Fruit fly (Drosophila melanogaster) whole organism, embryonic: ENCODE results near the gene CG3097.
A peak's percentile ranks its signal among the peaks of the same experiment; 100 is the strongest.

Experiments used
- Abd-B ChIP-seq: fragments of 200-800 bp; sonication (Bioruptor generic); optimal IDR thresholded peaks from 2 replicates; lab custom pipeline; 2018; ENCODE audit warnings: missing biosample characterization, mild to moderate bottlenecking, missing genetic modification characterization, moderate library complexity
- Atf3 ChIP-seq: fragments of 200-800 bp; sonication (Bioruptor generic); optimal IDR thresholded peaks from 3 replicates; lab custom pipeline; 2016; ENCODE audit warnings: missing biosample characterization, missing genetic modification characterization
- Awh ChIP-seq: fragments of 200-800 bp; sonication (Bioruptor generic); IDR thresholded peaks from 2 replicates; pipeline ENCODE4, ENCODE4 v1.3.6; 2022; ENCODE audit warnings: missing biosample characterization, missing genetic modification characterization
- CG10147 ChIP-seq: fragments of 200-800 bp; sonication (Bioruptor generic); optimal IDR thresholded peaks from 2 replicates; lab custom pipeline; 2019; ENCODE audit warnings: missing biosample characterization, mild to moderate bottlenecking, missing genetic modification characterization, moderate library complexity
- CG10321 ChIP-seq: fragments of 200-800 bp; sonication (Bioruptor generic); IDR thresholded peaks from 2 replicates; pipeline ENCODE4 v1.3.6; 2022; ENCODE audit warnings: missing biosample characterization, missing genetic modification characterization
- CG10366 ChIP-seq: fragments of 200-800 bp; sonication (Bioruptor generic); IDR thresholded peaks from 2 replicates; pipeline ENCODE4 v1.3.6; 2022; ENCODE audit warnings: missing biosample characterization, missing genetic modification characterization
- CG11085 ChIP-seq: fragments of 200-800 bp; sonication (Bioruptor generic); IDR thresholded peaks from 2 replicates; pipeline ENCODE4 v1.3.6; 2022; ENCODE audit warnings: missing biosample characterization, missing genetic modification characterization
- CG11504 ChIP-seq: fragments of 200-800 bp; sonication (Bioruptor generic); optimal IDR thresholded peaks from 3 replicates; lab custom pipeline; 2019; ENCODE audit warnings: missing biosample characterization, mild to moderate bottlenecking, missing genetic modification characterization, moderate library complexity
- CG12219 ChIP-seq: fragments of 200-800 bp; sonication (Bioruptor generic); optimal IDR thresholded peaks from 3 replicates; lab custom pipeline; 2018; ENCODE audit warnings: missing biosample characterization, mild to moderate bottlenecking, missing genetic modification characterization
- CG12769 ChIP-seq: fragments of 200-800 bp; sonication (Bioruptor generic); optimal IDR thresholded peaks from 2 replicates; lab custom pipeline; 2019; ENCODE audit warnings: missing biosample characterization, mild to moderate bottlenecking, missing genetic modification characterization, moderate library complexity
- CG13624 ChIP-seq: fragments of 200-800 bp; sonication (Bioruptor generic); optimal IDR thresholded peaks from 2 replicates; lab custom pipeline; 2016; ENCODE audit warnings: missing biosample characterization, missing genetic modification characterization
- CG15479 ChIP-seq: fragments of 200-800 bp; sonication (Bioruptor generic); optimal IDR thresholded peaks from 3 replicates; lab custom pipeline; 2019; ENCODE audit warnings: missing biosample characterization, mild to moderate bottlenecking, missing genetic modification characterization, moderate library complexity
- CG18619 ChIP-seq: fragments of 200-800 bp; sonication (Bioruptor generic); optimal IDR thresholded peaks from 3 replicates; lab custom pipeline; 2017; ENCODE audit warnings: missing biosample characterization, mild to moderate bottlenecking, missing genetic modification characterization
- CG3065 ChIP-seq: fragments of 200-800 bp; sonication (Bioruptor generic); optimal IDR thresholded peaks from 2 replicates; lab custom pipeline; 2016; ENCODE audit warnings: missing biosample characterization, missing genetic modification characterization
- CG33557 ChIP-seq: fragments of 200-800 bp; sonication (Bioruptor generic); optimal IDR thresholded peaks from 2 replicates; lab custom pipeline; 2019; ENCODE audit warnings: missing biosample characterization, mild to moderate bottlenecking, missing genetic modification characterization, moderate library complexity
- CG3838 ChIP-seq: fragments of 200-800 bp; sonication (Bioruptor generic); optimal IDR thresholded peaks from 3 replicates; lab custom pipeline; 2016; ENCODE audit warnings: missing biosample characterization, missing genetic modification characterization
- CG3847 ChIP-seq: fragments of 200-800 bp; sonication (Bioruptor generic); IDR thresholded peaks from 2 replicates; pipeline ENCODE4 v1.3.6; 2022; ENCODE audit warnings: missing biosample characterization, missing genetic modification characterization
- CG3995 ChIP-seq: fragments of 200-800 bp; sonication (Bioruptor generic); optimal IDR thresholded peaks from 3 replicates; lab custom pipeline; 2016; ENCODE audit warnings: missing biosample characterization, missing genetic modification characterization
- CG4854 ChIP-seq: fragments of 200-800 bp; sonication (Bioruptor generic); optimal IDR thresholded peaks from 2 replicates; lab custom pipeline; 2016; ENCODE audit warnings: missing biosample characterization, missing genetic modification characterization, inconsistent platforms
- CG7556 ChIP-seq: fragments of 200-800 bp; sonication (Bioruptor generic); optimal IDR thresholded peaks from 2 replicates; lab custom pipeline; 2017; ENCODE audit warnings: missing biosample characterization, mild to moderate bottlenecking, missing genetic modification characterization
- CG9797 ChIP-seq: fragments of 200-800 bp; sonication (Bioruptor generic); optimal IDR thresholded peaks from 3 replicates; lab custom pipeline; 2018; ENCODE audit warnings: missing biosample characterization, mild to moderate bottlenecking, missing genetic modification characterization
- Dek ChIP-seq: fragments of 200-800 bp; sonication (Bioruptor generic); optimal IDR thresholded peaks from 3 replicates; lab custom pipeline; 2019; ENCODE audit warnings: missing biosample characterization, mild to moderate bottlenecking, missing genetic modification characterization, moderate library complexity
- Dll ChIP-seq: fragments of 200-800 bp; sonication (Bioruptor generic); IDR thresholded peaks from 4 replicates; pipeline ENCODE4 v1.3.6; 2022; ENCODE audit warnings: missing biosample characterization, missing genetic modification characterization; ENCODE audit not compliant: partially characterized antibody
- Fer1 ChIP-seq: fragments of 200-800 bp; sonication (Bioruptor generic); optimal IDR thresholded peaks from 2 replicates; lab custom pipeline; 2017; ENCODE audit warnings: missing biosample characterization, mild to moderate bottlenecking, missing genetic modification characterization
- HLH3B ChIP-seq: fragments of 200-800 bp; sonication (Bioruptor generic); IDR thresholded peaks from 2 replicates; pipeline ENCODE4 v1.3.6; 2022; ENCODE audit warnings: missing biosample characterization, missing genetic modification characterization
- HLH54F ChIP-seq: fragments of 200-800 bp; sonication (Bioruptor generic); optimal IDR thresholded peaks from 3 replicates; lab custom pipeline; 2016; ENCODE audit warnings: missing biosample characterization, missing genetic modification characterization
- Lim3 ChIP-seq: fragments of 200-800 bp; sonication (Bioruptor generic); IDR thresholded peaks from 2 replicates; pipeline ENCODE4 v1.3.6; 2022; ENCODE audit warnings: missing biosample characterization, missing genetic modification characterization
- Max ChIP-seq: fragments of 200-800 bp; sonication (Bioruptor generic); optimal IDR thresholded peaks from 2 replicates; lab custom pipeline; 2016; ENCODE audit warnings: missing biosample characterization, mild to moderate bottlenecking, missing genetic modification characterization
- Meics ChIP-seq: fragments of 200-800 bp; sonication (Bioruptor generic); optimal IDR thresholded peaks from 2 replicates; lab custom pipeline; 2017; ENCODE audit warnings: missing biosample characterization, mild to moderate bottlenecking, missing genetic modification characterization
- NK7.1 ChIP-seq: fragments of 200-800 bp; sonication (Bioruptor generic); optimal IDR thresholded peaks from 3 replicates; lab custom pipeline; 2016; ENCODE audit warnings: missing biosample characterization, missing genetic modification characterization
- Sry-β ChIP-seq: fragments of 200-800 bp; sonication (Bioruptor generic); optimal IDR thresholded peaks from 2 replicates; lab custom pipeline; 2018; ENCODE audit warnings: missing biosample characterization, mild to moderate bottlenecking, missing genetic modification characterization, moderate library complexity
- amos ChIP-seq: fragments of 200-800 bp; sonication (Bioruptor generic); IDR thresholded peaks from 2 replicates; pipeline ENCODE4 v1.3.6; 2022; ENCODE audit warnings: missing biosample characterization, missing genetic modification characterization; ENCODE audit not compliant: partially characterized antibody
- ash1 ChIP-seq: fragments of 200-800 bp; sonication (Bioruptor generic); optimal IDR thresholded peaks from 2 replicates; lab custom pipeline; 2018; ENCODE audit warnings: missing biosample characterization, mild to moderate bottlenecking, missing genetic modification characterization
- da ChIP-seq: fragments of 200-800 bp; sonication (Bioruptor generic); optimal IDR thresholded peaks from 2 replicates; lab custom pipeline; 2016; ENCODE audit warnings: missing biosample characterization, missing genetic modification characterization
- dpn ChIP-seq, 2 experiments: fragments of 200-800 bp; sonication (Bioruptor generic); optimal IDR thresholded peaks; 3 replicates each; lab custom pipeline; 2016; ENCODE audit warnings: missing biosample characterization in 2 of 2, missing genetic modification characterization in 2 of 2
- ems ChIP-seq: fragments of 200-800 bp; sonication (Bioruptor generic); optimal IDR thresholded peaks from 3 replicates; lab custom pipeline; 2016; ENCODE audit warnings: missing biosample characterization, missing genetic modification characterization
- fd64A ChIP-seq: fragments of 200-800 bp; sonication (Bioruptor generic); optimal IDR thresholded peaks from 3 replicates; lab custom pipeline; 2018; ENCODE audit warnings: missing biosample characterization, mild to moderate bottlenecking, missing genetic modification characterization
- her ChIP-seq: fragments of 200-800 bp; sonication (Bioruptor generic); optimal IDR thresholded peaks from 2 replicates; lab custom pipeline; 2016; ENCODE audit warnings: missing biosample characterization, missing genetic modification characterization
- knrl ChIP-seq: fragments of 200-800 bp; sonication (Bioruptor generic); IDR thresholded peaks from 3 replicates; pipeline ENCODE4 v1.3.6; 2022; ENCODE audit warnings: missing biosample characterization, missing genetic modification characterization; ENCODE audit not compliant: partially characterized antibody
- lmd ChIP-seq: fragments of 200-800 bp; sonication (Bioruptor generic); IDR thresholded peaks from 2 replicates; pipeline ENCODE4 v1.3.6; 2022; ENCODE audit warnings: missing biosample characterization, missing genetic modification characterization
- nerfin-2 ChIP-seq: fragments of 200-800 bp; sonication (Bioruptor generic); IDR thresholded peaks from 2 replicates; pipeline ENCODE4 v1.3.6; 2022; ENCODE audit warnings: missing biosample characterization, missing genetic modification characterization; ENCODE audit not compliant: partially characterized antibody
- odd ChIP-seq: fragments of 200-800 bp; sonication (Bioruptor generic); optimal IDR thresholded peaks from 2 replicates; lab custom pipeline; 2017; ENCODE audit warnings: missing biosample characterization, mild to moderate bottlenecking, missing genetic modification characterization
- ranshi ChIP-seq: fragments of 200-800 bp; sonication (Bioruptor generic); IDR thresholded peaks from 2 replicates; pipeline ENCODE4 v1.3.6; 2022; ENCODE audit warnings: missing biosample characterization, missing genetic modification characterization
- sens-2 ChIP-seq: fragments of 200-800 bp; sonication (Bioruptor generic); IDR thresholded peaks from 2 replicates; pipeline ENCODE4 v1.3.6; 2022; ENCODE audit warnings: missing biosample characterization, missing genetic modification characterization
- slp2 ChIP-seq: fragments of 200-800 bp; sonication (Bioruptor generic); optimal IDR thresholded peaks from 2 replicates; lab custom pipeline; 2016; ENCODE audit warnings: missing biosample characterization, missing genetic modification characterization
- stc ChIP-seq: fragments of 200-800 bp; sonication (Bioruptor generic); IDR thresholded peaks from 2 replicates; pipeline ENCODE4 v1.3.6; 2022; ENCODE audit warnings: missing biosample characterization, missing genetic modification characterization
- tin ChIP-seq: fragments of 200-800 bp; sonication (Bioruptor generic); optimal IDR thresholded peaks from 3 replicates; lab custom pipeline; 2016; ENCODE audit warnings: missing biosample characterization, missing genetic modification characterization
- trh ChIP-seq: fragments of 200-800 bp; sonication (Bioruptor generic); optimal IDR thresholded peaks from 2 replicates; lab custom pipeline; 2016; ENCODE audit warnings: missing biosample characterization, missing genetic modification characterization
- wdn ChIP-seq: fragments of 200-800 bp; sonication (Bioruptor generic); IDR thresholded peaks from 2 replicates; pipeline ENCODE4 v1.3.6; 2022; ENCODE audit warnings: missing biosample characterization, missing genetic modification characterization
- zfh1 ChIP-seq: fragments of 200-800 bp; sonication (Bioruptor generic); IDR thresholded peaks from 3 replicates; pipeline ENCODE4 v1.3.6; 2022; ENCODE audit warnings: missing biosample characterization, missing genetic modification characterization

The CG3097 gene

DNA sequence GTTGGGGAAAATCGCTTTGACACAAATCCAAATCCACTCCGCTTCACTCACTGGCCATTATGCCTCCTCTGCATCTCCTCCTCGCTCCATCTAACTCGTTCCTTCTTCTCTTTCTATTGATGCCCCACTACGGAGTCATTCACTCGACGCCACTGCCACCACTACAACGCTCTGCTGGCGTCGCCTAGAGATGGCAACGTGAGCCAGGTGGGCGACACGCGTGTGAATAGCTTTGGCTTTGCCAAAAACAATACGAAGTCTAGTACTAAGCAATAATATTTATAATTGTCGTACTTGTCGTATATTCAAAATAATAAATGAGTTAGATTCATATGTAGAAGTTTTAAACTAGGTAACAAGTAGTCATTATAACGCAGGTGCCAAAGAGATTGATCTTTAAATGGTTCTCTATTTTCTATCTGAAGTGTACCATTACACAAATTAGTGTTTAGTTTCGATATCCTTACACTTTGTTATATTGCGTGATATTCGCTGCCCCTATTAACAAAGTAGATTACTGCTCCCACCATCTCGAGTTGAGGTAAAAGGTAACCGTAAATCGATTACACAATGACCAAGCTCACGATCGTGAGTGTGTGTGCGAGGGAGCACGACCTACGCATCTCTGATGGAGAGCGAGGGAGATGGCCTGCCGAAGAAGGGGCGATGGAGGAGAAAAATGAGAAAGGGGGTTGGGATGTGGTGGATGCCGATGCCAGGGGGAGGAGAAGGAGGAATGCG is 25.4 kb downstream of the CG3097 start (continued):
- peak; percentile 17 for TF ChIP-seq CG11504
- no peak for TF ChIP-seq sens-2 (GFP tag; lab: Robert Waterston, UW)
- TF ChIP-seq CG3847 (GFP tag; lab: Robert Waterston, UW) = no peak
- no peak for TF ChIP-seq CG13624 (GFP tag; lab: Kevin White, UChicago)
- no peak for TF ChIP-seq stc
- TF ChIP-seq Abd-B (GFP tag; lab: Kevin White, UChicago) = no peak
- TF ChIP-seq Awh (GFP tag; lab: Robert Waterston, UW) = no peak
- TF ChIP-seq CG3995 (GFP tag; lab: Kevin White, UChicago) = no peak
- peak; percentile 81 for TF ChIP-seq Dll (GFP tag; lab: Robert Waterston, UW)
- no peak for TF ChIP-seq CG9797
- TF ChIP-seq CG7556 (GFP tag; lab: Kevin White, UChicago) = peak; percentile 44
- peak; percentile 12 for TF ChIP-seq tin (GFP tag; lab: Kevin White, UChicago)
- TF ChIP-seq CG3065 (GFP tag; lab: Kevin White, UChicago) = no peak
- TF ChIP-seq CG12219 (GFP tag; lab: Kevin White, UChicago) = no peak
- TF ChIP-seq da (GFP tag; lab: Kevin White, UChicago) = no peak
- TF ChIP-seq CG10366 (GFP tag; lab: Robert Waterston, UW) = peak; percentile 10; the same call in 1 of the 2 replicates
- no peak for TF ChIP-seq Max (GFP tag; lab: Kevin White, UChicago)
- no peak for TF ChIP-seq Fer1 (GFP tag; lab: Kevin White, UChicago)
- TF ChIP-seq CG15479 (GFP tag; lab: Kevin White, UChicago) = no peak
- TF ChIP-seq dpn (GFP tag; optimal IDR thresholded peaks at IDR 0.05; lab: Kevin White, UChicago) = peak in 1 of 2 experiments; percentile 4
- TF ChIP-seq lmd (GFP tag; lab: Robert Waterston, UW) = no peak
- TF ChIP-seq CG33557 (GFP tag; lab: Kevin White, UChicago) = no peak
- peak; percentile 9 for TF ChIP-seq her
- no peak for TF ChIP-seq CG18619 (GFP tag; lab: Kevin White, UChicago)
- TF ChIP-seq HLH3B (GFP tag; lab: Robert Waterston, UW) = no peak
- TF ChIP-seq ash1 = no peak
- peak; percentile 37; the same call in 1 of the 3 replicates for TF ChIP-seq zfh1 (GFP tag; lab: Robert Waterston, UW)
- TF ChIP-seq Meics = peak; percentile 17
- peak; percentile 62 for TF ChIP-seq amos (GFP tag; lab: Robert Waterston, UW)
- TF ChIP-seq ranshi = no peak
- TF ChIP-seq trh = no peak
- TF ChIP-seq CG3838 (GFP tag; lab: Kevin White, UChicago) = no peak
- no peak for TF ChIP-seq CG11085 (GFP tag; lab: Robert Waterston, UW)
- no peak for TF ChIP-seq wdn
- peak; percentile 47; the same call in 1 of the 2 replicates for TF ChIP-seq nerfin-2 (GFP tag; lab: Robert Waterston, UW)
- TF ChIP-seq Atf3 (GFP tag; lab: Kevin White, UChicago) = no peak
- TF ChIP-seq CG12769 = peak; percentile 34
- TF ChIP-seq fd64A (GFP tag; lab: Kevin White, UChicago) = no peak
- no peak for TF ChIP-seq slp2 (GFP tag; lab: Kevin White, UChicago)
- TF ChIP-seq HLH54F (GFP tag; lab: Kevin White, UChicago) = no peak
- no peak for TF ChIP-seq NK7.1 (GFP tag; lab: Kevin White, UChicago)
- no peak for TF ChIP-seq CG4854 (GFP tag; lab: Kevin White, UChicago)
- TF ChIP-seq CG10147 (GFP tag; lab: Kevin White, UChicago) = peak; percentile 18
- no peak for TF ChIP-seq odd (GFP tag; lab: Kevin White, UChicago)
- TF ChIP-seq Sry-β (GFP tag; lab: Kevin White, UChicago) = peak; percentile 86
- no peak for TF ChIP-seq ems (GFP tag; lab: Kevin White, UChicago)
- TF ChIP-seq Dek (tag; lab: Kevin White, UChicago) = no peak
- TF ChIP-seq Lim3 (GFP tag; lab: Robert Waterston, UW) = no peak
- TF ChIP-seq knrl (GFP tag; lab: Robert Waterston, UW) = peak; percentile 69; the same call in 2 of the 3 replicates
- TF ChIP-seq CG10321 (GFP tag; lab: Robert Waterston, UW) = no peak
